Fruit fly (Drosophila melanogaster): Measurements from ENCODE around the gene CG4364.

The CG4364 gene

DNA sequence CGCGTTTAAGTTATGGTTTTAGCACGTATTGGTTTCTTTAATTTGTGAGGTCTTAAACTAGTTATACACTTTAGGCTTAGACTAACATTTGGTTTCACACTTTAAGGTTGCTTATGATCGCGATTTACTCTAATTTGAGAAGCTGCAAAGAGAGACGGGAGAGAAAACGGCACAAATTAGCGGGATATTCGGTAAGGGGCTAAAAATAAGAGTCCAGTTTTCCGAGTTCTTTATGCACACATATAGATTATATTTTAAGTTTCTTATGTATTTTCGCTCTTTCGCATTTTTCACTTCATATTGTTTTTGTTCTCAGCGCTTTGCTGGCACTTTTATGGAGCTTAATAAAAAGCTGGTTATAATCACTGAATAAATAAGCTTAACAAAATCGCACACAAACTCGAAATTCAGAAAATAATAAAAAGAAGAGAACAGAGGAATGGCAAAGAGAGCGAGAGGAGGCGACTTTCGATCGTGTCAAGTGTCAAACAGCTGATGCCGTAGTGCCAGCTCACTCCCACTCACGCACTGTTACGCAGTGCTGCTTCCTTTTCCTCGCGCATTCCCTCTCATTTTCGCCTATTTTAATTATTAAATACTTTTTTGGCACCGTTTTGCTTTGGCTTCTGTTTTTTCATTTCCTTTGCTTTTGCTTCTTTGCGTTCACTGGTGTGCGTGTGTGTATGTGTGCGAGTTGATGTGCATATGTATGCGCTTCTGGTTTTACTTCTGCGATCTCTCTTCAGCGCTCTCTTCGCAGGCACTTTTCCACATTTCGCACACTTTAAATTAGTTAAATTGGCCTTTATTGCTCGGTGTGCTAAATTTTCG lies 12.8 kb downstream of the CG4364 start:
- peak; percentile 52 for TF ChIP-seq vri (GFP tag; optimal IDR thresholded peaks at IDR 0.05)
- TF ChIP-seq esn (GFP tag; optimal IDR thresholded peaks at IDR 0.05): no peak
- no peak for TF ChIP-seq CG32006 (GFP tag; optimal IDR thresholded peaks at IDR 0.05)
- peak; percentile 26 for TF ChIP-seq Sox102F (GFP tag; optimal IDR thresholded peaks at IDR 0.05)
- TF ChIP-seq svp (GFP tag): peak; percentile 99
- peak; percentile 59 for TF ChIP-seq fkh (GFP tag; optimal IDR thresholded peaks at IDR 0.05)
- peak; percentile 37 for TF ChIP-seq topi (GFP tag; optimal IDR thresholded peaks at IDR 0.05)
- no peak for TF ChIP-seq fd59A (GFP tag; optimal IDR thresholded peaks at IDR 0.05)
- TF ChIP-seq CG16779 (tag; optimal IDR thresholded peaks at IDR 0.05): no peak
- TF ChIP-seq CG7368 (GFP tag; optimal IDR thresholded peaks at IDR 0.05): no peak
- TF ChIP-seq CG6276 (GFP tag; optimal IDR thresholded peaks at IDR 0.05): peak; percentile 0
- peak; percentile 13 for TF ChIP-seq net (GFP tag; optimal IDR thresholded peaks at IDR 0.05)
- peak; percentile 0 for TF ChIP-seq Eip75B (GFP tag; optimal IDR thresholded peaks at IDR 0.05)
- TF ChIP-seq ss (GFP tag; optimal IDR thresholded peaks at IDR 0.05): peak; percentile 8 to 10
- peak; percentile 66 for TF ChIP-seq Eip78C (GFP tag)
- no peak for TF ChIP-seq Hr4 (GFP tag; optimal IDR thresholded peaks at IDR 0.05)
- TF ChIP-seq Ets96B (tag; optimal IDR thresholded peaks at IDR 0.05): no peak
- TF ChIP-seq CG11294 (GFP tag; IDR thresholded peaks at IDR 0.05): no peak
- TF ChIP-seq CG4318 (GFP tag; optimal IDR thresholded peaks at IDR 0.05): no peak
- TF ChIP-seq achi (GFP tag; optimal IDR thresholded peaks at IDR 0.05): no peak

DNA sequence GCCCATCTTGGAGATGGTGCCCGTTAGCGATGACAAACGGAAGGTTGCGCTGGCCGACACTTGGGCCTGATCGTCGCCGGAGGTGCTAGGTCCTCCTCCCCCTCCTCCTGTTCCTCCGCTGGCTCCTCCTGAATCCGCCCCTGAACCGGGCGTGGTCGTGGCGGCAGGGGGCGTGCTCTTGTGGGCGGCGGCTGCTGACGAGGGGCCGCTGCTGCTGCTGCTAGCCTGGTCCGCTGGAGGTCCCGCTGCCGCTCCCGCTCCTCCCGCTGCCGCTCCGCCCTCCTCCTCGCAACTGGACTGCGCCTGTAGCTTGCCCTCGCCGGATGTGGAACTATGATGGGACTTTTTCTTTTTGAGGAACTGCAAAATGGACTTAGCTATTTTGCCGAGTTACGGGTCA lies 13.5 kb downstream of the CG4364 start:
- TF ChIP-seq spab (GFP tag; optimal IDR thresholded peaks at IDR 0.05) (no peak), Eip78C (GFP tag) (no peak), eg (GFP tag; IDR thresholded peaks at IDR 0.05) (no peak), CG6808 (GFP tag; optimal IDR thresholded peaks at IDR 0.05) (no peak), pdm3 (GFP tag; optimal IDR thresholded peaks at IDR 0.05) (no peak), vri (GFP tag; optimal IDR thresholded peaks at IDR 0.05) (no peak), fd85E (GFP tag; optimal IDR thresholded peaks at IDR 0.05) (no peak), CG8632 (GFP tag; optimal IDR thresholded peaks at IDR 0.05) (no peak), Met (GFP tag; optimal IDR thresholded peaks at IDR 0.05) (no peak), CG11294 (GFP tag; IDR thresholded peaks at IDR 0.05) (no peak), CG7368 (GFP tag; optimal IDR thresholded peaks at IDR 0.05) (no peak), CG31627 (GFP tag; optimal IDR thresholded peaks at IDR 0.05) (no peak), Blimp-1 (GFP tag; optimal IDR thresholded peaks at IDR 0.05) (no peak), CG10631 (GFP tag; optimal IDR thresholded peaks at IDR 0.05) (no peak), OdsH (GFP tag; optimal IDR thresholded peaks at IDR 0.05) (no peak), esn (GFP tag; optimal IDR thresholded peaks at IDR 0.05) (no peak), CG34406 (GFP tag; optimal IDR thresholded peaks at IDR 0.05) (no peak)

DNA sequence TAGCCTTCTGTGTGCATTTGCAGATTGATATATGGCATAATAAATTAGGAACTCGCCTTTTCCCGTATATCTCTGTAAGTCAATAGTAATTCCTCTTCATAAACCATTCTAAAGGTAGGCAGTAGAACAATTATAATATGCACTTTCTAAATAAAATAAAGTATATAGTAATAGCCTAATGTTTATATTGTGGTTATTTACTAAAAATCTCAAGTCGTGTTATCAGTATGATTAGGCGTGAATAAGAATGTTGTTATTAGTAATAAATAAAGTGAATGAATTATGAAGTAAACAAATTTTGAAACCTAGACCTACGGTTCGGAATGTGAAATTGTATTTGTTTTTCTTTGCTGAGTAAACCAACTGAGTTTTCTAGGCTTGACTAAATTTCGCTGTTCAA lies 15.3 kb downstream of the CG4364 start:
- TF ChIP-seq Ets96B (tag; optimal IDR thresholded peaks at IDR 0.05): no peak
- TF ChIP-seq fkh (GFP tag; optimal IDR thresholded peaks at IDR 0.05): peak; percentile 41

DNA sequence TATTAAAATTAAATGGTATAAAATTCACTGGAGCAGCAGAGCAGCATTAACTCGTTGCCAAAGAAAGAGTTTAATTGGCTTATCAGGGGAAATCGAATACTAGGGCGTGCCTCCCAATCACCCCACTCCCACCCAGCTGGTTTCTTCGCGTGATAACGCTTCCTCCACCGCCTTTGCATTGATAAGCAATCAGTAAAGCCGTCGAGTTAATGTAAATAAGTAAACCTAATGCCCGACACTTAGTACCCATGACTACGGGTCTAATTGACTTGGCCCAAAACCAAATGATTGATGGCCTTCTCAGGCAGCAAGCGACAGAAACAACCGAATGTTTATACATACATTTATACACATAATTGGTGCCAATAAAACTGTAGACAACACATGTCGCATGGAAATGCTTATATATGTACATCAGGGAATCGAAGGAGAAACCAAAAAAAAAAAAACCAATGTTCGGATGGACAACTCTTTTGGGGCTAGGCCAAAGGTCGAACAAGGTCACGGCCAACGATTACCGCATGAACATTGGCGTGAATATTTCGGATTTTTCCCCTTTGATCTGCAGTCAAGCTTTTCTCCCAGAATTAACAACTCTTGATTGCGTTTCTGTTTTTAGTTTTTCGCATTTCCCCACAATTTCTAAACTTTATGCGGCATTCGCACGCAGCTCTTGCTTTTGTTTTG lies 17.0 kb downstream of the CG4364 start:
- peak; percentile 17 for TF ChIP-seq Eip78C (GFP tag)
- TF ChIP-seq fkh (GFP tag; optimal IDR thresholded peaks at IDR 0.05): peak; percentile 63
- TF ChIP-seq vri (GFP tag; optimal IDR thresholded peaks at IDR 0.05): peak; percentile 28
- TF ChIP-seq Met (GFP tag; optimal IDR thresholded peaks at IDR 0.05): no peak
- no peak for TF ChIP-seq Sox102F (GFP tag; optimal IDR thresholded peaks at IDR 0.05)
- peak; percentile 54 for TF ChIP-seq svp (GFP tag)
- no peak for TF ChIP-seq CG32006 (GFP tag; optimal IDR thresholded peaks at IDR 0.05)
- TF ChIP-seq CG16779 (tag; optimal IDR thresholded peaks at IDR 0.05): no peak
- TF ChIP-seq acj6 (GFP tag; optimal IDR thresholded peaks at IDR 0.05): no peak
- no peak for TF ChIP-seq eg (GFP tag; IDR thresholded peaks at IDR 0.05)

Data from whole organism, prepupa.